Worm (Caenorhabditis elegans) whole organism, late embryonic: ENCODE measurements around the gene srxa-10.

Experiments used
- C08G9.2 ChIP-seq: sonication (generic microtip); optimal IDR thresholded peaks from 2 replicates; lab custom pipeline; 2016; ENCODE audit warnings: mild to moderate bottlenecking, missing genetic modification characterization, moderate library complexity, missing compliant biosample characterization
- K02D7.2 ChIP-seq: sonication (generic microtip); optimal IDR thresholded peaks from 2 replicates; lab custom pipeline; 2017; ENCODE audit warnings: mild to moderate bottlenecking, missing genetic modification characterization, missing compliant biosample characterization
- K09A11.1 ChIP-seq: sonication (generic microtip); optimal IDR thresholded peaks from 2 replicates; lab custom pipeline; 2017; ENCODE audit warnings: antibody characterized with exemption, mild to moderate bottlenecking, missing genetic modification characterization, missing compliant biosample characterization; ENCODE audit not compliant: insufficient read depth
- T23F11.4 ChIP-seq: fragments of 200-800 bp; sonication (Bioruptor generic); optimal IDR thresholded peaks from 2 replicates; lab custom pipeline; 2018; ENCODE audit warnings: mild to moderate bottlenecking, missing genetic modification characterization, missing compliant biosample characterization
- ceh-14 ChIP-seq: sonication (generic microtip); optimal IDR thresholded peaks from 2 replicates; lab custom pipeline; 2016; ENCODE audit warnings: missing genotype, missing genetic modification characterization, missing compliant biosample characterization
- ceh-18 ChIP-seq: sonication (generic microtip); optimal IDR thresholded peaks from 2 replicates; lab custom pipeline; 2016; ENCODE audit warnings: missing genetic modification characterization, missing compliant biosample characterization
- ceh-19 ChIP-seq: fragments of 200-800 bp; sonication (Bioruptor generic); optimal IDR thresholded peaks from 2 replicates; lab custom pipeline; 2018; ENCODE audit warnings: mild to moderate bottlenecking, missing genetic modification characterization, missing compliant biosample characterization
- ceh-24 ChIP-seq: sonication (generic microtip); optimal IDR thresholded peaks from 2 replicates; lab custom pipeline; 2016; ENCODE audit warnings: mild to moderate bottlenecking, missing genetic modification characterization, missing compliant biosample characterization
- ceh-30 ChIP-seq: fragments of 150-350 bp; optimal IDR thresholded peaks from 2 replicates; lab custom pipeline; 2014; ENCODE audit warnings: missing biosample characterization, missing genetic modification characterization
- ceh-31 ChIP-seq: sonication (generic microtip); optimal IDR thresholded peaks from 2 replicates; lab custom pipeline; 2016; ENCODE audit warnings: missing genetic modification characterization, missing compliant biosample characterization
- ceh-34 ChIP-seq: sonication (generic microtip); optimal IDR thresholded peaks from 2 replicates; lab custom pipeline; 2016; ENCODE audit warnings: mild to moderate bottlenecking, missing genetic modification characterization, missing compliant biosample characterization
- ceh-6 ChIP-seq: fragments of 200-800 bp; sonication (Bioruptor generic); optimal IDR thresholded peaks from 2 replicates; lab custom pipeline; 2018; ENCODE audit warnings: mild to moderate bottlenecking, missing genetic modification characterization, missing compliant biosample characterization
- dmd-4 ChIP-seq: sonication (generic microtip); optimal IDR thresholded peaks from 2 replicates; lab custom pipeline; 2016; ENCODE audit warnings: borderline replicate concordance, missing genetic modification characterization, missing compliant biosample characterization
- dve-1 ChIP-seq: sonication (generic microtip); optimal IDR thresholded peaks from 2 replicates; lab custom pipeline; 2017; ENCODE audit warnings: antibody characterized with exemption, mild to moderate bottlenecking, missing genetic modification characterization, missing compliant biosample characterization
- elt-2 ChIP-seq: sonication (generic microtip); optimal IDR thresholded peaks from 2 replicates; lab custom pipeline; 2016; ENCODE audit warnings: missing genetic modification reagents, missing genetic modification characterization, missing compliant biosample characterization
- elt-4 ChIP-seq: sonication (generic microtip); optimal IDR thresholded peaks from 2 replicates; lab custom pipeline; 2016; ENCODE audit warnings: missing genetic modification characterization, missing compliant biosample characterization
- fkh-10 ChIP-seq: fragments of 150-350 bp; optimal IDR thresholded peaks from 2 replicates; lab custom pipeline; 2014; ENCODE audit warnings: missing biosample characterization, missing genetic modification reagents, missing genetic modification characterization
- fkh-6 ChIP-seq: sonication (generic microtip); optimal IDR thresholded peaks from 2 replicates; lab custom pipeline; 2016; ENCODE audit warnings: missing genetic modification characterization, missing compliant biosample characterization
- hlh-13 ChIP-seq: fragments of 200-800 bp; sonication (Bioruptor generic); optimal IDR thresholded peaks from 2 replicates; lab custom pipeline; 2018; ENCODE audit warnings: mild to moderate bottlenecking, missing genetic modification characterization, missing compliant biosample characterization
- hlh-15 ChIP-seq: sonication (generic microtip); optimal IDR thresholded peaks from 2 replicates; lab custom pipeline; 2016; ENCODE audit warnings: missing genetic modification characterization, missing compliant biosample characterization
- hlh-30 ChIP-seq: sonication (generic microtip); optimal IDR thresholded peaks from 2 replicates; lab custom pipeline; 2017; ENCODE audit warnings: antibody characterized with exemption, missing genetic modification characterization, missing compliant biosample characterization; ENCODE audit not compliant: insufficient read depth
- hlh-6 ChIP-seq: sonication (generic microtip); optimal IDR thresholded peaks from 2 replicates; lab custom pipeline; 2016; ENCODE audit warnings: missing genotype, missing genetic modification characterization, missing compliant biosample characterization
- hlh-8 ChIP-seq: sonication (generic microtip); optimal IDR thresholded peaks from 2 replicates; lab custom pipeline; 2016; ENCODE audit warnings: missing genotype, missing genetic modification characterization, missing compliant biosample characterization
- lin-11 ChIP-seq: fragments of 200-800 bp; sonication (Bioruptor generic); optimal IDR thresholded peaks from 2 replicates; lab custom pipeline; 2018; ENCODE audit warnings: mild to moderate bottlenecking, missing genetic modification characterization, missing compliant biosample characterization
- madf-2 ChIP-seq: sonication (generic microtip); optimal IDR thresholded peaks from 2 replicates; lab custom pipeline; 2017; ENCODE audit warnings: missing genetic modification characterization, missing compliant biosample characterization
- mec-3 ChIP-seq: sonication (generic microtip); optimal IDR thresholded peaks from 2 replicates; lab custom pipeline; 2016; ENCODE audit warnings: borderline replicate concordance, missing genetic modification characterization, missing compliant biosample characterization
- nfya-1 ChIP-seq: sonication (generic microtip); optimal IDR thresholded peaks from 2 replicates; lab custom pipeline; 2017; ENCODE audit warnings: missing genetic modification characterization, mild to moderate bottlenecking, missing compliant biosample characterization, antibody characterized with exemption, moderate library complexity
- nhr-11 ChIP-seq: fragments of 150-350 bp; optimal IDR thresholded peaks from 2 replicates; lab custom pipeline; 2014; ENCODE audit warnings: missing biosample characterization, missing genetic modification characterization
- pag-3 ChIP-seq: sonication (generic microtip); optimal IDR thresholded peaks from 2 replicates; lab custom pipeline; 2016; ENCODE audit warnings: missing compliant biosample characterization, missing genetic modification characterization, borderline replicate concordance
- pha-2 ChIP-seq: sonication (generic microtip); optimal IDR thresholded peaks from 2 replicates; lab custom pipeline; 2017; ENCODE audit warnings: mild to moderate bottlenecking, missing genetic modification characterization, missing compliant biosample characterization
- pha-4 ChIP-seq: fragments of 150-350 bp; optimal IDR thresholded peaks from 2 replicates; lab custom pipeline; 2018; ENCODE audit warnings: missing biosample characterization, missing genetic modification reagents, missing genetic modification characterization
- pros-1 ChIP-seq: fragments of 150-350 bp; optimal IDR thresholded peaks from 2 replicates; lab custom pipeline; 2014; ENCODE audit warnings: missing biosample characterization, missing genetic modification reagents, missing genetic modification characterization
- ref-2 ChIP-seq: sonication (generic microtip); optimal IDR thresholded peaks from 2 replicates; lab custom pipeline; 2016; ENCODE audit warnings: missing genetic modification characterization, missing compliant biosample characterization
- rnt-1 ChIP-seq: sonication (generic microtip); optimal IDR thresholded peaks from 2 replicates; lab custom pipeline; 2016; ENCODE audit warnings: missing genetic modification characterization, missing compliant biosample characterization
- sdc-2 ChIP-seq: sonication (generic microtip); optimal IDR thresholded peaks from 2 replicates; lab custom pipeline; 2016; ENCODE audit warnings: missing genotype, missing genetic modification characterization, missing compliant biosample characterization
- syd-9 ChIP-seq: sonication (generic microtip); optimal IDR thresholded peaks from 2 replicates; lab custom pipeline; 2016; ENCODE audit warnings: mild to moderate bottlenecking, missing genetic modification characterization, moderate library complexity, missing compliant biosample characterization
- tbx-2 ChIP-seq: sonication (generic microtip); optimal IDR thresholded peaks from 2 replicates; lab custom pipeline; 2016; ENCODE audit warnings: missing genetic modification characterization, missing compliant biosample characterization
- ttx-3 ChIP-seq: sonication (generic microtip); optimal IDR thresholded peaks from 2 replicates; lab custom pipeline; 2016; ENCODE audit warnings: missing genetic modification reagents, missing genetic modification characterization, missing compliant biosample characterization
- unc-42 ChIP-seq: sonication (generic microtip); optimal IDR thresholded peaks from 2 replicates; lab custom pipeline; 2016; ENCODE audit warnings: missing genotype, missing genetic modification characterization, missing compliant biosample characterization
- unc-86 ChIP-seq: sonication (generic microtip); optimal IDR thresholded peaks from 2 replicates; lab custom pipeline; 2016; ENCODE audit warnings: missing genetic modification characterization, missing compliant biosample characterization

The srxa-10 gene

DNA sequence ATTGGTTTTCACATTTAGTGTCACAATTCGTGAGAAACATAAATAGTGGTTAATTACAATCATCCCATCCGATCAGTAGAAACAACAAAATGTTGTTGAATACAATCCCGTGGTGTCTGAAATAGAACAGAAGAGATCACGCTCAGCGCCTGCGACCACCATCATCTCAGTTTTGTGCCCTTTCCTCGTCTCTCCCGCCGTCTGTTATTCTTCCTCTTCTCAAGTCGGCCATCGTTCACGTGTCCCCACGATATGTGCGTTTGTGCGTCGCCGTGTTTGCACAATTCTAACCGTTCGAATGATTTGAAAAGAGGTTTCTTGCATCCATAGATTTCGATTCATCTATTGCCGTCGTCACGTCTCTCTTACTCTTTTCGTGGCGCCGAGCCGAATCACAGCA, 22.4 kb upstream of the srxa-10 start, which contains the start of gene panl-3 (continued):
- TF ChIP-seq ref-2 (tag; lab: Kevin White, UChicago) (no peak), lin-11 (no peak), ceh-24 (tag; lab: Kevin White, UChicago) (no peak), fkh-10 (no peak), K09A11.1 (tag; lab: Kevin White, UChicago) (no peak), ceh-31 (tag; lab: Kevin White, UChicago) (peak; percentile 41), syd-9 (tag; lab: Kevin White, UChicago) (no peak), ttx-3 (no peak), pha-2 (tag; lab: Kevin White, UChicago) (no peak), hlh-6 (tag; lab: Kevin White, UChicago) (peak; percentile 42), sdc-2 (tag; lab: Kevin White, UChicago) (no peak), ceh-18 (tag; lab: Kevin White, UChicago) (no peak), pag-3 (tag; lab: Kevin White, UChicago) (no peak), madf-2 (tag; lab: Kevin White, UChicago) (no peak), hlh-13 (GFP tag; lab: Kevin White, UChicago) (no peak)
- TF ChIP-seq, all 69 proteins: peak for 9

DNA sequence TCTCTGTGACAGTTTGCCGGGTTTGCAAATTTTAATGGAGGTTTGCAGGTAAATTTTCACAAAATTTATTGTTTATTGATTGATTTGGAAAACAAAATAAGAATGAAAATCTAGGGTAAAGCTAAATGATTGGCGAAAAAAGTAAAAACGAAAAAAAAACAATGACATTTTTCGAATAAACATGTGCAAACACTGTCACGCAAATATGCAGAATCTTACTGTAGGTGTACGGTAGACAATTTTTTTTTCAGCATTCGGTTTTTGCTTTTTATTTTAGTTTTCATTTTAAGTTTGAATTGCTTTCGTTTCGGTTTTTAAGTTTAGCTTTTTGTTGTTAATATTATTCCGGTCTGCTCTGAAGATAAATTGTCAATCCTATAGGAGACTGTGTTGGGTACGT, 21.5 kb upstream of the srxa-10 start:
- TF ChIP-seq lin-11 (no peak), dve-1 (no peak), hlh-30 (tag; lab: Kevin White, UChicago) (no peak), ceh-24 (tag; lab: Kevin White, UChicago) (no peak), ceh-14 (tag; lab: Kevin White, UChicago) (no peak), tbx-2 (tag; lab: Kevin White, UChicago) (no peak), ceh-6 (GFP tag; lab: Kevin White, UChicago) (no peak), K09A11.1 (tag; lab: Kevin White, UChicago) (no peak), fkh-10 (no peak), pha-2 (tag; lab: Kevin White, UChicago) (no peak), nfya-1 (tag; lab: Kevin White, UChicago) (no peak), nhr-11 (no peak), mec-3 (tag; lab: Kevin White, UChicago) (no peak), elt-4 (tag; lab: Kevin White, UChicago) (no peak), fkh-6 (tag; lab: Kevin White, UChicago) (no peak), T23F11.4 (GFP tag; lab: Kevin White, UChicago) (no peak), dmd-4 (no peak), rnt-1 (tag; lab: Kevin White, UChicago) (no peak), syd-9 (tag; lab: Kevin White, UChicago) (no peak)

DNA sequence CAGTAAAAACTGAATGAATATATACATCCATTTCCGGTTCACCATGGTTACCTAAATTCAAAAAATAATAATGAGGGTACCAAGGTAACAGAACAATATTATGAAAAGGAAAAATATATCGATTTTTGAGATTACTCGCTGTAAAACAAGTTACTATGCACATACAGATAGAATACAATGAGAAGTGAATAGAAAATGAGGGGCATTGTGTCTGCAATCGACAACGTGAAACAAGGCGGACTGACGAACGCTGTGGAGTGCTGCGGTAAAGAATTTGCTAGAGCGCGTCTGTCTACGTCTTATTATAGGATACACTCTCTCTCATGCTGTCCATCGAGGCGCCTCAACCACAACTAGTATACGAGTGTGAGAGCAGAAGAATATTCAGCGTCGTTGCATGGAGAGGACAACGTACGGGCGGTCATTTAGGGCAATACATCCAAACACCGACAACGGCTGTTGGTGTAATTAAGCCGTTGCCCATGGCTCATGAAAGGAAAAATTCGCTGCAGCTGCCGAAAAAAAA, 20.8 kb upstream of the srxa-10 start, which contains the start of gene cnx-1:
TSS of gene cnx-1 (minus strand) at position 51 of the 526 bp plus-strand sequence.
- TF ChIP-seq ceh-31 (tag; lab: Kevin White, UChicago) (peak; percentile 85), nfya-1 (tag; lab: Kevin White, UChicago) (peak; percentile 50), pha-4 (tag; lab: Kevin White, UChicago) (no peak), hlh-8 (no peak), unc-86 (tag; lab: Kevin White, UChicago) (peak; percentile 31), hlh-15 (tag; lab: Kevin White, UChicago) (no peak), unc-42 (tag; lab: Kevin White, UChicago) (peak; percentile 28), K02D7.2 (tag; lab: Kevin White, UChicago) (no peak), syd-9 (tag; lab: Kevin White, UChicago) (no peak), madf-2 (tag; lab: Kevin White, UChicago) (peak; percentile 11), C08G9.2 (tag; lab: Kevin White, UChicago) (peak; percentile 12), rnt-1 (tag; lab: Kevin White, UChicago) (peak; percentile 60), tbx-2 (tag; lab: Kevin White, UChicago) (peak; percentile 30), elt-2 (tag; lab: Kevin White, UChicago) (peak; percentile 18), hlh-30 (tag; lab: Kevin White, UChicago) (peak; percentile 3), ceh-19 (no peak), ceh-14 (tag; lab: Kevin White, UChicago) (peak; percentile 21), ceh-34 (tag; lab: Kevin White, UChicago) (peak; percentile 29), ref-2 (tag; lab: Kevin White, UChicago) (peak; percentile 60), pros-1 (peak; percentile 30), ceh-30 (tag; lab: Kevin White, UChicago) (no peak), sdc-2 (tag; lab: Kevin White, UChicago) (peak; percentile 25)
- TF ChIP-seq, all 69 proteins: peak for 15
